Worm (Caenorhabditis elegans): ENCODE results near the gene F31E3.2.

Gene F31E3.2

ce11 chrIII:6947896-6948295 lies 25.9 kb upstream of the F31E3.2 start:
- TF ChIP-seq lin-15B (tag; optimal IDR thresholded peaks at IDR 0.05) (peak; percentile 16), elt-1 (tag; optimal IDR thresholded peaks at IDR 0.05) (no peak), nhr-11 (tag; optimal IDR thresholded peaks at IDR 0.05) (no peak), unc-39 (tag; optimal IDR thresholded peaks at IDR 0.05) (no peak), nhr-43 (tag; optimal IDR thresholded peaks at IDR 0.05; ENCODE audit: poor library complexity, severe bottlenecking) (no peak), pha-4 (tag; optimal IDR thresholded peaks at IDR 0.05) (peak; percentile 78), R02D3.7 (tag; optimal IDR thresholded peaks at IDR 0.05) (no peak), nhr-23 (tag; optimal IDR thresholded peaks at IDR 0.05) (no peak)

- TF ChIP-seq ZK546.5 (tag; optimal IDR thresholded peaks at IDR 0.05): no peak
- TF ChIP-seq egl-5 (tag; optimal IDR thresholded peaks at IDR 0.05): no peak
- peak; percentile 51 for TF ChIP-seq nfya-1 (tag; optimal IDR thresholded peaks at IDR 0.05; ENCODE audit: insufficient read depth)
- TF ChIP-seq ztf-4 (tag; optimal IDR thresholded peaks at IDR 0.05): no peak
- TF ChIP-seq hmg-11 (tag; optimal IDR thresholded peaks at IDR 0.05): peak; percentile 29
- TF ChIP-seq elt-2 (tag; optimal IDR thresholded peaks at IDR 0.05): no peak
- no peak for TF ChIP-seq eor-1 (tag; optimal IDR thresholded peaks at IDR 0.05)
- TF ChIP-seq nhr-76 (tag; optimal IDR thresholded peaks at IDR 0.05): no peak
- TF ChIP-seq nhr-28 (tag; optimal IDR thresholded peaks at IDR 0.05): no peak
- TF ChIP-seq nhr-12 (tag; optimal IDR thresholded peaks at IDR 0.05): no peak
- no peak for TF ChIP-seq nhr-11 (tag; optimal IDR thresholded peaks at IDR 0.05)
- TF ChIP-seq nhr-25 (tag; optimal IDR thresholded peaks at IDR 0.05): no peak
- TF ChIP-seq ama-1 (optimal IDR thresholded peaks at IDR 0.05): peak; percentile 7
Measured at ce11 chrIII:6951435-6951834, 22.3 kb upstream of the F31E3.2 start.

- no peak for TF ChIP-seq R02D3.7 (tag; optimal IDR thresholded peaks at IDR 0.05)
- no peak for TF ChIP-seq nhr-28 (tag; optimal IDR thresholded peaks at IDR 0.05)
- TF ChIP-seq fkh-2 (tag; optimal IDR thresholded peaks at IDR 0.05): no peak
- TF ChIP-seq pha-4 (tag; optimal IDR thresholded peaks at IDR 0.05): no peak
- TF ChIP-seq mml-1 (tag; optimal IDR thresholded peaks at IDR 0.05): no peak
- no peak for TF ChIP-seq ztf-11 (tag; optimal IDR thresholded peaks at IDR 0.05)
- no peak for TF ChIP-seq nhr-23 (tag; optimal IDR thresholded peaks at IDR 0.05)
- TF ChIP-seq ceh-28 (tag; optimal IDR thresholded peaks at IDR 0.05): no peak
- TF ChIP-seq ceh-16 (tag; optimal IDR thresholded peaks at IDR 0.05): no peak
Measured at ce11 chrIII:6953373-6953772, 20.4 kb upstream of the F31E3.2 start.

ce11 chrIII:6953978-6954377 lies 19.8 kb upstream of the F31E3.2 start:
- TF ChIP-seq eor-1 (tag; optimal IDR thresholded peaks at IDR 0.05) (no peak), nhr-67 (tag; optimal IDR thresholded peaks at IDR 0.05) (no peak), pqm-1 (tag; optimal IDR thresholded peaks at IDR 0.05) (no peak), pha-4 (tag; optimal IDR thresholded peaks at IDR 0.05) (no peak), sea-2 (GFP tag; optimal IDR thresholded peaks at IDR 0.05) (no peak), ztf-11 (tag; optimal IDR thresholded peaks at IDR 0.05) (no peak), egl-5 (tag; optimal IDR thresholded peaks at IDR 0.05) (no peak), elt-1 (tag; optimal IDR thresholded peaks at IDR 0.05) (no peak), ceh-82 (tag; optimal IDR thresholded peaks at IDR 0.05) (no peak), elt-3 (tag; optimal IDR thresholded peaks at IDR 0.05) (no peak), elt-2 (tag; optimal IDR thresholded peaks at IDR 0.05) (no peak), nfya-1 (tag; optimal IDR thresholded peaks at IDR 0.05; ENCODE audit: insufficient read depth) (no peak), nhr-23 (tag; optimal IDR thresholded peaks at IDR 0.05) (no peak), nhr-76 (tag; optimal IDR thresholded peaks at IDR 0.05) (no peak), unc-62 (GFP tag; optimal IDR thresholded peaks at IDR 0.05) (no peak), snpc-4 (tag; optimal IDR thresholded peaks at IDR 0.05) (no peak), ama-1 (optimal IDR thresholded peaks at IDR 0.05) (no peak), nhr-237 (tag; optimal IDR thresholded peaks at IDR 0.05) (no peak), ceh-28 (tag; optimal IDR thresholded peaks at IDR 0.05) (no peak), R02D3.7 (tag; optimal IDR thresholded peaks at IDR 0.05) (no peak)

ce11 chrIII:6955766-6956165 lies 18.0 kb upstream of the F31E3.2 start:
- TF ChIP-seq lsy-12 (tag; optimal IDR thresholded peaks at IDR 0.05) (no peak), tbx-2 (tag; optimal IDR thresholded peaks at IDR 0.05) (no peak), sea-2 (GFP tag; optimal IDR thresholded peaks at IDR 0.05) (no peak), nhr-11 (tag; optimal IDR thresholded peaks at IDR 0.05) (no peak), ztf-4 (tag; optimal IDR thresholded peaks at IDR 0.05) (no peak), nhr-28 (tag; optimal IDR thresholded peaks at IDR 0.05) (no peak), nhr-25 (tag; optimal IDR thresholded peaks at IDR 0.05) (no peak), nhr-76 (tag; optimal IDR thresholded peaks at IDR 0.05) (no peak), elt-3 (tag; optimal IDR thresholded peaks at IDR 0.05) (no peak), ceh-82 (tag; optimal IDR thresholded peaks at IDR 0.05) (no peak), nhr-12 (tag; optimal IDR thresholded peaks at IDR 0.05) (no peak), ZK546.5 (tag; optimal IDR thresholded peaks at IDR 0.05) (no peak), pqm-1 (tag; optimal IDR thresholded peaks at IDR 0.05) (no peak), nhr-77 (tag; optimal IDR thresholded peaks at IDR 0.05) (no peak), ceh-9 (tag; optimal IDR thresholded peaks at IDR 0.05) (no peak), eor-1 (tag; optimal IDR thresholded peaks at IDR 0.05) (no peak), daf-12 (tag; optimal IDR thresholded peaks at IDR 0.05) (no peak), jun-1 (tag; optimal IDR thresholded peaks at IDR 0.05) (no peak), ceh-28 (tag; optimal IDR thresholded peaks at IDR 0.05) (no peak)
